Fruit fly (Drosophila melanogaster): ENCODE data around the gene CG9331.

Gene CG9331

DNA sequence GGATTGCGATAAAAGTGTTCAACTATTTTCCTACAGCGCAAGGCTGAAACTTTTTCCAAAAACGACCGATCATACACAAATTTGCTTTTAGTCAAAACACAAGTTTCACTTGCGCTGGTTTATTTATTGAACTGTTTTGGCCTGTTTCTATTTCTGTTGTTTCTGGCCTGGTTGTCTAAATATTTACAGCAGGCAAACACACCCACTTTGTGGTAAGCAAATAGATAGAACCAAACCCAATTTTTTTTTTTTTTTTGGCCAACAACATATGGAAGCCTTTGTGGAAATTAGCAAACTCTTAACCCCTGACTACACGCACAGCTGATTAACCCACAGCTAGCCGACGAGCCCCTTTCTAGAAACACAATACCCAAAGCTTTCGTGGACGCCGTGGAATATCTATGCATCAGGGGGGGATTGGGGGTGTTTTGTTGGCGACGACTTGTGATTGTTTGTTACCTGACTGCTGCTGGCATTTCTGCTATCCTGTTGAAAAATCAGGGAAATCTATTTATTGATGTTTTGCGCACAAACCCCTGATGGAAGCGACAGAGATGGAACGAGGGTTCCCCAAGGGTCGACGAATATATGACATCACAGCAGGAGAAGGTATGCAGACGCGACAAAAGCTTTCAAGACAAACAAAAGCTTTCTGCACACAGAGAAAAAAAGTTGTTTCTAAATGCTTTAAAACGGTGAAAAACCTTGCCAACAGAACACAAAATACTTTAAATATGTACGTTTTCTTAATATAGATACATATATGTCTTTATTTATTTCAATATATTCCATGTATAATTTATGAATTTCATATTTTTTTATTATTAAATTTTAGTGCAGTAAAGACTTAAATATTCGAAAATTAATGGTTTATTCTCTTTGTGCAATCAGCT, 14.8 kb upstream of the CG9331 start (continued):
- peak; percentile 11 for TF ChIP-seq topi (GFP tag; optimal IDR thresholded peaks at IDR 0.05)
- peak; percentile 40 for TF ChIP-seq CG6792 (GFP tag; optimal IDR thresholded peaks at IDR 0.05)
- TF ChIP-seq CG6163 (GFP tag; IDR thresholded peaks at IDR 0.05), result 0 out of 3 replicates have a peak, but pooled peaks have one; percentile 31
- peak; percentile 35 for TF ChIP-seq CG3032 (tag; optimal IDR thresholded peaks at IDR 0.05)
- TF ChIP-seq salr (GFP tag; optimal IDR thresholded peaks at IDR 0.05), result no peak
- TF ChIP-seq Sox102F (GFP tag; optimal IDR thresholded peaks at IDR 0.05), result no peak
- TF ChIP-seq ss (GFP tag; optimal IDR thresholded peaks at IDR 0.05), result peak in 1 of 2 experiments; percentile 12
- TF ChIP-seq CG7368 (GFP tag; optimal IDR thresholded peaks at IDR 0.05), result no peak
- no peak for TF ChIP-seq CG10669 (GFP tag; optimal IDR thresholded peaks at IDR 0.05)
- TF ChIP-seq Eip93F (GFP tag; optimal IDR thresholded peaks at IDR 0.05), result no peak
- TF ChIP-seq CG11294 (GFP tag; IDR thresholded peaks at IDR 0.05), result no peak
- no peak for TF ChIP-seq CG6276 (GFP tag; optimal IDR thresholded peaks at IDR 0.05)
- TF ChIP-seq CG15336 (GFP tag; IDR thresholded peaks at IDR 0.05), result peak; percentile 69
- peak; percentile 49 for TF ChIP-seq CG34406 (GFP tag; optimal IDR thresholded peaks at IDR 0.05)
- peak; percentile 15 for TF ChIP-seq CG10631 (GFP tag; optimal IDR thresholded peaks at IDR 0.05)
- TF ChIP-seq fd85E (GFP tag; optimal IDR thresholded peaks at IDR 0.05), result no peak
- TF ChIP-seq Smox (GFP tag; optimal IDR thresholded peaks at IDR 0.05), result no peak
- peak; percentile 65; the same call in 2 of the 3 replicates for TF ChIP-seq CG8119 (GFP tag; IDR thresholded peaks at IDR 0.05)
- TF ChIP-seq CG6808 (GFP tag; optimal IDR thresholded peaks at IDR 0.05), result peak; percentile 14
- no peak for TF ChIP-seq fd59A (GFP tag; optimal IDR thresholded peaks at IDR 0.05)

DNA sequence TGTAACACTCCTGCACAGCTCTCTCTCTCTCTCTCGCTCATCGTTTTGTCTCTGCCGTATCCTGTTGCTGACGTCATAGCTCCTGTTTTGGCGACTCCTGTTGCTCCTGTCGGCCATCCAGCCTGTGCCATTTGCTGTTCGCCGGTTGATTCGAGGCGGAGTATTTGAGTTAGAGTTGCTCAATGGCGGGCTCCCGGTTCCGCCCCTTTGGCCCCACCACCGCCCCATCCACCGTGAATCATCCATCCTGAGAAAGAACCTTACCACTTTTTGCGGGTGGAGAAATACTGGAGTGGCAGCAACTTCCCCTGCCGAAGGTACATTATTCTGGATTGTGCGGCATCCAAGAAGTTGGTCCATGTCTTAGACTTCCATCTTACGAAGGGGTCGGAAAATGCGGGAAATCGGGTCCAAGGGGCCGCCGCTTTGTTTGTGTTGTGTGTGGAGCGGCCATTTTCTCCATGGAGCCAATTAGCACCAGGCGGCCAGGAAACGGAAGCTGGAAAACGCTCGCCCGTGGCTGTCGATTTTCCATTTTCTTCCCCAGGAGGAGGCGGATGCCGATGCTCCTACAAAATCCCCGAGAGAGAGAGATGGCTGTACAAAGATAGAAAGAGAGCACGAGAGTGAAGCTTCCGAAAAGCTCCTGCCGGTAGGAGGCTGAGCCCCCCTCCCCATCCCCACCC, 14.0 kb upstream of the CG9331 start:
- TF ChIP-seq CG10631 (GFP tag; optimal IDR thresholded peaks at IDR 0.05), result no peak
- TF ChIP-seq CG15336 (GFP tag; IDR thresholded peaks at IDR 0.05), result no peak
- TF ChIP-seq CG16779 (tag; optimal IDR thresholded peaks at IDR 0.05), result no peak
- no peak for TF ChIP-seq vri (GFP tag; optimal IDR thresholded peaks at IDR 0.05)
- TF ChIP-seq CG11902 (GFP tag; optimal IDR thresholded peaks at IDR 0.05), result no peak
- no peak for TF ChIP-seq CG7368 (GFP tag; optimal IDR thresholded peaks at IDR 0.05)
- no peak for TF ChIP-seq OdsH (GFP tag; optimal IDR thresholded peaks at IDR 0.05)
- TF ChIP-seq CG6792 (GFP tag; optimal IDR thresholded peaks at IDR 0.05), result no peak
- TF ChIP-seq fkh (GFP tag; optimal IDR thresholded peaks at IDR 0.05), result no peak
- no peak for TF ChIP-seq Lpt (GFP tag; optimal IDR thresholded peaks at IDR 0.05)
- no peak for TF ChIP-seq CG9139 (GFP tag; optimal IDR thresholded peaks at IDR 0.05)
- no peak for TF ChIP-seq achi (GFP tag; optimal IDR thresholded peaks at IDR 0.05)
- no peak for TF ChIP-seq Sox14 (GFP tag; optimal IDR thresholded peaks at IDR 0.05)
- no peak for TF ChIP-seq Smox (GFP tag; optimal IDR thresholded peaks at IDR 0.05)
- no peak for TF ChIP-seq net (GFP tag; optimal IDR thresholded peaks at IDR 0.05)
- TF ChIP-seq CG6808 (GFP tag; optimal IDR thresholded peaks at IDR 0.05), result no peak

DNA sequence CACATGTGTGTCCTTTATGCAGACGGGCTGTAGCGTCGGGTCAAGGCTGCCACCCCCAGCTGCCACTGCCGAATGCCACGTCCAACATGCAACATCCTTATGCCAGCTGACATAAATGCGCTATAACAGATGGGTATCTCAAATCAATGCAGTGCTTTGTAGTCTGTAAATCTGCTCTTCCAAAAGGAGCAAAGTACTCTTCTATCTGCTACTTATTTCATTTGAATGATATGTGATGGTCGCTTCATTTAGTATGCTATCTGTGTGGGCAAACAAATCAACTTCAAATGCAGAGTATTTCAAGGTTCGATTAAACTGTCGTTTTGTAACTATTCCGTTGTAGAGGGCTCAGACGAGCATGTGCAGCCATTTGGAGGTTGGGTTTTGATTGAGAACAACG, 13.4 kb upstream of the CG9331 start:
- TF ChIP-seq CG11294 (GFP tag; IDR thresholded peaks at IDR 0.05) (peak; percentile 60; the same call in 1 of the 2 replicates), eg (GFP tag; IDR thresholded peaks at IDR 0.05) (peak; percentile 54; the same call in 1 of the 3 replicates), CG10669 (GFP tag; optimal IDR thresholded peaks at IDR 0.05) (peak; percentile 31), fd59A (GFP tag; optimal IDR thresholded peaks at IDR 0.05) (no peak), Blimp-1 (GFP tag; optimal IDR thresholded peaks at IDR 0.05) (no peak), CG6276 (GFP tag; optimal IDR thresholded peaks at IDR 0.05) (peak; percentile 6), achi (GFP tag; optimal IDR thresholded peaks at IDR 0.05) (no peak), CG3032 (tag; optimal IDR thresholded peaks at IDR 0.05) (peak; percentile 10), Hr38 (GFP tag; optimal IDR thresholded peaks at IDR 0.05) (no peak), CG31627 (GFP tag; optimal IDR thresholded peaks at IDR 0.05) (no peak)
